Fruit fly (Drosophila melanogaster) whole organism, embryonic: ENCODE data around the gene smid.

Experiments used
- Adf1 ChIP-seq: fragments of 200-800 bp; sonication (Bioruptor generic); IDR thresholded peaks from 2 replicates; pipeline ENCODE4 v1.3.6; 2022; ENCODE audit warnings: missing biosample characterization, missing genetic modification characterization
- Awh ChIP-seq: fragments of 200-800 bp; sonication (Bioruptor generic); IDR thresholded peaks from 2 replicates; pipeline ENCODE4, ENCODE4 v1.3.6; 2022; ENCODE audit warnings: missing biosample characterization, missing genetic modification characterization
- Bdp1 ChIP-seq: fragments of 200-800 bp; sonication (Bioruptor generic); optimal IDR thresholded peaks from 3 replicates; lab custom pipeline; 2016; ENCODE audit warnings: missing biosample characterization, missing genetic modification characterization
- CG12236 ChIP-seq: fragments of 200-800 bp; sonication (Bioruptor generic); optimal IDR thresholded peaks from 2 replicates; lab custom pipeline; 2016; ENCODE audit warnings: missing biosample characterization, missing genetic modification characterization
- CG12942 ChIP-seq: fragments of 200-800 bp; sonication (Bioruptor generic); optimal IDR thresholded peaks from 3 replicates; lab custom pipeline; 2016; ENCODE audit warnings: missing biosample characterization, missing genetic modification characterization
- CG14050 ChIP-seq: fragments of 200-800 bp; sonication (Bioruptor generic); IDR thresholded peaks from 3 replicates; pipeline ENCODE4 v1.3.6; 2022; ENCODE audit warnings: missing biosample characterization, missing genetic modification characterization
- CG15269 ChIP-seq: fragments of 200-800 bp; sonication (Bioruptor generic); optimal IDR thresholded peaks from 2 replicates; lab custom pipeline; 2018; ENCODE audit warnings: missing biosample characterization, mild to moderate bottlenecking, missing genetic modification characterization, moderate library complexity
- CG17568 ChIP-seq: fragments of 200-800 bp; sonication (Bioruptor generic); optimal IDR thresholded peaks from 2 replicates; lab custom pipeline; 2018; ENCODE audit warnings: missing biosample characterization, mild to moderate bottlenecking, missing genetic modification characterization, moderate library complexity
- CG18764 ChIP-seq: fragments of 200-800 bp; sonication (Bioruptor generic); optimal IDR thresholded peaks from 3 replicates; lab custom pipeline; 2016; ENCODE audit warnings: missing biosample characterization, missing genetic modification characterization
- CG30020 ChIP-seq: fragments of 200-800 bp; optimal IDR thresholded peaks from 2 replicates; lab custom pipeline; 2019; ENCODE audit warnings: missing biosample characterization, mild to moderate bottlenecking, missing genetic modification characterization, moderate library complexity
- CG32767 ChIP-seq: fragments of 200-800 bp; sonication (Bioruptor generic); IDR thresholded peaks from 2 replicates; pipeline ENCODE4 v1.3.6; 2022; ENCODE audit warnings: missing biosample characterization, missing genetic modification characterization
- CG34224 ChIP-seq: fragments of 200-800 bp; sonication (Bioruptor generic); IDR thresholded peaks from 3 replicates; pipeline ENCODE4 v1.3.6; 2022; ENCODE audit warnings: missing biosample characterization, missing genetic modification characterization; ENCODE audit not compliant: partially characterized antibody
- CG4282 ChIP-seq: fragments of 200-800 bp; sonication (Bioruptor generic); optimal IDR thresholded peaks from 2 replicates; lab custom pipeline; 2016; ENCODE audit warnings: missing biosample characterization, missing genetic modification characterization
- CG4328 ChIP-seq: fragments of 200-800 bp; sonication (Bioruptor generic); optimal IDR thresholded peaks from 3 replicates; lab custom pipeline; 2017; ENCODE audit warnings: missing biosample characterization, missing genetic modification reagents, missing genetic modification characterization
- CG4707 ChIP-seq: fragments of 200-800 bp; sonication (Bioruptor generic); optimal IDR thresholded peaks from 2 replicates; lab custom pipeline; 2018; ENCODE audit warnings: missing biosample characterization, mild to moderate bottlenecking, missing genetic modification characterization, moderate library complexity
- CG6175 ChIP-seq: fragments of 200-800 bp; sonication (Bioruptor generic); IDR thresholded peaks from 3 replicates; pipeline ENCODE4 v1.3.6; 2022; ENCODE audit warnings: missing biosample characterization, missing genetic modification characterization
- CG6254 ChIP-seq: fragments of 200-800 bp; sonication (Bioruptor generic); optimal IDR thresholded peaks from 3 replicates; lab custom pipeline; 2017; ENCODE audit warnings: mild to moderate bottlenecking, missing biosample characterization, missing genetic modification reagents, missing genetic modification characterization
- CG7271 ChIP-seq: fragments of 200-800 bp; sonication (Bioruptor generic); optimal IDR thresholded peaks from 2 replicates; lab custom pipeline; 2018; ENCODE audit warnings: missing biosample characterization, mild to moderate bottlenecking, missing genetic modification characterization, moderate library complexity
- CG7928 ChIP-seq: fragments of 200-800 bp; sonication (Bioruptor generic); optimal IDR thresholded peaks from 2 replicates; lab custom pipeline; 2017; ENCODE audit warnings: missing biosample characterization, mild to moderate bottlenecking, missing genetic modification characterization
- CG8388 ChIP-seq: fragments of 200-800 bp; sonication (Bioruptor generic); optimal IDR thresholded peaks from 2 replicates; lab custom pipeline; 2019; ENCODE audit warnings: missing biosample characterization, mild to moderate bottlenecking, missing genetic modification characterization, moderate library complexity
- CG9797 ChIP-seq: fragments of 200-800 bp; sonication (Bioruptor generic); optimal IDR thresholded peaks from 3 replicates; lab custom pipeline; 2018; ENCODE audit warnings: missing biosample characterization, mild to moderate bottlenecking, missing genetic modification characterization
- CTCF ChIP-seq: fragments of 200-800 bp; sonication (Bioruptor generic); optimal IDR thresholded peaks from 2 replicates; lab custom pipeline; 2017; ENCODE audit warnings: missing biosample characterization, mild to moderate bottlenecking, missing genetic modification characterization, moderate library complexity
- CkIIα-i1 ChIP-seq: fragments of 200-800 bp; sonication (Bioruptor generic); IDR thresholded peaks from 2 replicates; pipeline ENCODE4 v1.3.6; 2022; ENCODE audit warnings: missing biosample characterization, missing genetic modification characterization
- Dad ChIP-seq: fragments of 200-800 bp; sonication (Bioruptor generic); optimal IDR thresholded peaks from 3 replicates; lab custom pipeline; 2016; ENCODE audit warnings: missing biosample characterization, missing genetic modification characterization
- Dip2 ChIP-seq: fragments of 200-800 bp; sonication (Bioruptor generic); IDR thresholded peaks from 2 replicates; pipeline ENCODE4 v1.3.6; 2022; ENCODE audit warnings: missing biosample characterization, missing genetic modification characterization
- Drgx ChIP-seq: fragments of 200-800 bp; sonication (Bioruptor generic); IDR thresholded peaks from 2 replicates; pipeline ENCODE4 v1.3.6; 2022; ENCODE audit warnings: missing biosample characterization, missing genetic modification characterization
- H15 ChIP-seq: fragments of 200-800 bp; sonication (Bioruptor generic); IDR thresholded peaks from 3 replicates; pipeline ENCODE4 v1.3.6; 2022; ENCODE audit warnings: missing biosample characterization, missing genetic modification characterization
- MESR4 ChIP-seq: fragments of 200-800 bp; sonication (Bioruptor generic); optimal IDR thresholded peaks from 2 replicates; lab custom pipeline; 2018; ENCODE audit warnings: missing biosample characterization, mild to moderate bottlenecking, missing genetic modification characterization, moderate library complexity
- PHDP ChIP-seq: fragments of 200-800 bp; sonication (Bioruptor generic); optimal IDR thresholded peaks from 3 replicates; lab custom pipeline; 2018; ENCODE audit warnings: missing biosample characterization, mild to moderate bottlenecking, missing genetic modification characterization, moderate library complexity
- Poxn ChIP-seq: fragments of 200-800 bp; sonication (Bioruptor generic); IDR thresholded peaks from 2 replicates; pipeline ENCODE4 v1.3.6; 2022; ENCODE audit warnings: missing biosample characterization, missing genetic modification characterization
- Scr ChIP-seq: fragments of 200-800 bp; sonication (Bioruptor generic); IDR thresholded peaks from 2 replicates; pipeline ENCODE4 v1.3.6; 2022; ENCODE audit warnings: missing biosample characterization, missing genetic modification characterization; ENCODE audit not compliant: partially characterized antibody
- Sin3A ChIP-seq: fragments of >200 bp; optimal IDR thresholded peaks from 2 replicates; lab custom pipeline; 2018
- Sox100B ChIP-seq: fragments of 200-800 bp; sonication (Bioruptor generic); optimal IDR thresholded peaks from 3 replicates; lab custom pipeline; 2018; ENCODE audit warnings: missing biosample characterization, mild to moderate bottlenecking, missing genetic modification characterization
- ci ChIP-seq: fragments of 200-800 bp; sonication (Bioruptor generic); IDR thresholded peaks from 3 replicates; pipeline ENCODE4 v1.3.6; 2022; ENCODE audit warnings: missing biosample characterization, missing genetic modification characterization
- dan ChIP-seq: fragments of 200-800 bp; sonication (Bioruptor generic); IDR thresholded peaks from 2 replicates; pipeline ENCODE4 v1.3.6; 2022; ENCODE audit warnings: missing biosample characterization, missing genetic modification characterization
- en ChIP-seq: fragments of 200-800 bp; sonication (Bioruptor generic); optimal IDR thresholded peaks from 2 replicates; lab custom pipeline; 2016; ENCODE audit warnings: missing biosample characterization, missing genetic modification characterization
- fu2 ChIP-seq: fragments of 200-800 bp; sonication (Bioruptor generic); optimal IDR thresholded peaks from 2 replicates; lab custom pipeline; 2016; ENCODE audit warnings: missing biosample characterization, missing genetic modification characterization
- jing ChIP-seq: fragments of 200-800 bp; sonication (Bioruptor generic); optimal IDR thresholded peaks from 2 replicates; lab custom pipeline; 2018; ENCODE audit warnings: missing biosample characterization, mild to moderate bottlenecking, missing genetic modification characterization
- lbe ChIP-seq: fragments of 200-800 bp; sonication (Bioruptor generic); optimal IDR thresholded peaks from 2 replicates; lab custom pipeline; 2016; ENCODE audit warnings: missing biosample characterization, mild to moderate bottlenecking, missing genetic modification characterization
- lov ChIP-seq, 2 experiments: fragments of 200-800 bp in 1 of 2; fragments of >200 bp in 1 of 2; sonication (Bioruptor generic) in 1 of 2; IDR thresholded peaks in 1 of 2; optimal IDR thresholded peaks in 1 of 2; 2 replicates in 1 of 2; 3 replicates in 1 of 2; pipeline versions ENCODE4 v1.3.6 to Lab custom; 2017 to 2022; ENCODE audit warnings: missing biosample characterization in 1 of 2, missing genetic modification characterization in 1 of 2
- pan ChIP-seq, 4 experiments: fragments of >200 bp in 3 of 4; fragments of 200-800 bp in 1 of 4; sonication (Bioruptor generic) in 1 of 4; optimal IDR thresholded peaks in 3 of 4; IDR thresholded peaks in 1 of 4; 2 replicates each; pipeline versions ENCODE4 v1.3.6 to Lab custom; 2017 to 2022; ENCODE audit warnings: missing biosample characterization in 2 of 4, missing genetic modification characterization in 2 of 4, mixed read lengths in 1 of 4
- pb ChIP-seq: fragments of 200-800 bp; sonication (Bioruptor generic); optimal IDR thresholded peaks from 3 replicates; lab custom pipeline; 2016; ENCODE audit warnings: missing biosample characterization, missing genetic modification characterization
- pfk ChIP-seq: fragments of 200-800 bp; sonication (Bioruptor generic); optimal IDR thresholded peaks from 2 replicates; lab custom pipeline; 2018; ENCODE audit warnings: missing biosample characterization, mild to moderate bottlenecking, missing genetic modification characterization, moderate library complexity
- psq ChIP-seq: fragments of 200-800 bp; sonication (Bioruptor generic); optimal IDR thresholded peaks from 2 replicates; lab custom pipeline; 2017; ENCODE audit warnings: missing biosample characterization, missing genetic modification characterization
- sc ChIP-seq, 3 experiments: fragments of >200 bp in 2 of 3; fragments of 200-800 bp in 1 of 3; sonication (Bioruptor generic) in 1 of 3; optimal IDR thresholded peaks; 2 replicates in 2 of 3; 3 replicates in 1 of 3; lab custom pipeline; 2017; ENCODE audit warnings: mild to moderate bottlenecking in 1 of 3, missing biosample characterization in 1 of 3, missing genetic modification characterization in 1 of 3, missing genetic modification reagents in 1 of 3
- slbo ChIP-seq: fragments of 200-800 bp; sonication (Bioruptor generic); IDR thresholded peaks from 2 replicates; pipeline ENCODE4 v1.3.6; 2022; ENCODE audit warnings: missing biosample characterization, missing genetic modification characterization
- slou ChIP-seq: fragments of 200-800 bp; sonication (Bioruptor generic); optimal IDR thresholded peaks from 3 replicates; lab custom pipeline; 2016; ENCODE audit warnings: missing biosample characterization, missing genetic modification characterization
- sug ChIP-seq: fragments of 200-800 bp; optimal IDR thresholded peaks from 2 replicates; lab custom pipeline; 2019; ENCODE audit warnings: missing biosample characterization, mild to moderate bottlenecking, missing genetic modification characterization, moderate library complexity
- wdn ChIP-seq: fragments of 200-800 bp; sonication (Bioruptor generic); IDR thresholded peaks from 2 replicates; pipeline ENCODE4 v1.3.6; 2022; ENCODE audit warnings: missing biosample characterization, missing genetic modification characterization

Gene smid

dm6 chr3L:7356386-7357117 lies 24.9 kb upstream of the smid start, which contains the start of gene CTCF (continued):
- TF ChIP-seq CG12942 (GFP tag; lab: Kevin White, UChicago) (no peak), CG14050 (no peak), Drgx (GFP tag; lab: Robert Waterston, UW) (peak; percentile 26; the same call in 1 of the 2 replicates), Dip2 (no peak), slou (GFP tag; lab: Kevin White, UChicago) (no peak), sug (peak; percentile 47), slbo (no peak; the same call in 1 of the 2 replicates), CTCF (GFP tag; lab: Kevin White, UChicago) (peak; percentile 100), CG9797 (GFP tag; lab: Kevin White, UChicago) (peak; percentile 36), CkIIα-i1 (GFP tag; lab: Robert Waterston, UW) (no peak), Sox100B (GFP tag; lab: Kevin White, UChicago) (no peak), pan (optimal IDR thresholded peaks at IDR 0.05; lab: Kevin White, UChicago) (no peak), pan (GFP tag; optimal IDR thresholded peaks at IDR 0.05 in 1 of 2, IDR thresholded peaks at IDR 0.05 in 1 of 2) (peak in 1 of 2 experiments; percentile 68), Bdp1 (GFP tag; lab: Kevin White, UChicago) (no peak), CG32767 (GFP tag; lab: Robert Waterston, UW) (no peak), jing (no peak), CG4282 (GFP tag; lab: Kevin White, UChicago) (no peak), fu2 (no peak), Dad (GFP tag; lab: Kevin White, UChicago) (peak; percentile 41), dan (no peak), CG34224 (peak; percentile 73), CG12236 (GFP tag; lab: Kevin White, UChicago) (no peak), Adf1 (GFP tag; lab: Robert Waterston, UW) (no peak), CG4707 (GFP tag; lab: Kevin White, UChicago) (no peak), CG4328 (GFP tag; lab: Kevin White, UChicago) (no peak), CG17568 (GFP tag; lab: Kevin White, UChicago) (no peak), psq (no peak), lbe (GFP tag; lab: Kevin White, UChicago) (peak; percentile 38), MESR4 (GFP tag; lab: Kevin White, UChicago) (peak; percentile 76), pfk (GFP tag; lab: Kevin White, UChicago) (peak; percentile 16), sc (optimal IDR thresholded peaks at IDR 0.05; lab: Kevin White, UChicago) (no peak), sc (GFP tag; optimal IDR thresholded peaks at IDR 0.05; lab: Kevin White, UChicago) (no peak), CG15269 (tag; lab: Kevin White, UChicago) (peak; percentile 37), CG6175 (GFP tag; lab: Robert Waterston, UW) (no peak), pb (GFP tag; lab: Kevin White, UChicago) (peak; percentile 40), CG18764 (GFP tag; lab: Kevin White, UChicago) (no peak), PHDP (peak; percentile 28), Sin3A (lab: Kevin White, UChicago) (peak; percentile 44), CG6254 (GFP tag; lab: Kevin White, UChicago) (no peak), en (GFP tag; lab: Kevin White, UChicago) (peak; percentile 8), CG7271 (peak; percentile 39), ci (0 out of 3 replicates have a peak, but pooled peaks have one; percentile 41), CG30020 (peak; percentile 22), Poxn (GFP tag; lab: Robert Waterston, UW) (no peak), CG8388 (GFP tag; lab: Kevin White, UChicago) (no peak), lov (optimal IDR thresholded peaks at IDR 0.05; lab: Kevin White, UChicago) (no peak), lov (GFP tag; IDR thresholded peaks at IDR 0.05; lab: Robert Waterston, UW) (0 out of 3 replicates have a peak, but pooled peaks have one; percentile 10), Scr (GFP tag; lab: Robert Waterston, UW) (peak; percentile 80), wdn (GFP tag; lab: Robert Waterston, UW) (no peak), CG7928 (GFP tag; lab: Kevin White, UChicago) (no peak), Awh (GFP tag; lab: Robert Waterston, UW) (peak; percentile 62; the same call in 1 of the 2 replicates), H15 (peak; percentile 41; the same call in 1 of the 3 replicates)
